Worm (Caenorhabditis elegans): ENCODE results near the gene C45B11.8.

DNA sequence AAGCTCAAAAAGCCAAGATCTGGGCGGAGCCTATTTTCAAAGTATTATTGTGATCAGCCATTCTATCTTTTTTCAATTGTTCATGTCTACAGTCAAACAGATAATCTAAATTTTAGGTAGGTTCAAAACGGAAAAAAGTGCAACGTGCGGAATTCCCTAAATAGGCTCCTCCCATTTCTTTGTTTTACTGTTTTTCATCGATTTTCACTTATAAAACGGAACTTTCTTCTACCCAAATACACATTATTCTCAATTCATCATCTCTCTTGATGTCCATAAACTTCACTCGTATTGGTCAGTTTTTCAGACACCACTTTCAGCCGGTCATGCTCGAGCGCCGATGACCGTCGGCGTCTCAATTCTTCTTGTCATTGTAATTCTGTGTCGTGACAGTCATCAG is 41.8 kb upstream of the C45B11.8 start, which contains the start of gene F53B7.7:
- TF ChIP-seq snpc-4 (tag; optimal IDR thresholded peaks at IDR 0.05) (no peak), alr-1 (tag; optimal IDR thresholded peaks at IDR 0.05; ENCODE audit: borderline replicate concordance) (no peak), unc-30 (tag; optimal IDR thresholded peaks at IDR 0.05) (no peak), nhr-76 (tag; optimal IDR thresholded peaks at IDR 0.05) (no peak), lsy-2 (tag; optimal IDR thresholded peaks at IDR 0.05) (no peak), blmp-1 (tag; optimal IDR thresholded peaks at IDR 0.05) (no peak)

Data from whole organism, L1 larva.